Worm (Caenorhabditis elegans) whole organism, late embryonic: ENCODE results near the gene gspd-1.

Experiments
- C08G9.2 ChIP-seq: sonication (generic microtip); optimal IDR thresholded peaks from 2 replicates; lab custom pipeline; 2016; ENCODE audit warnings: mild to moderate bottlenecking, missing genetic modification characterization, moderate library complexity, missing compliant biosample characterization
- K02D7.2 ChIP-seq: sonication (generic microtip); optimal IDR thresholded peaks from 2 replicates; lab custom pipeline; 2017; ENCODE audit warnings: mild to moderate bottlenecking, missing genetic modification characterization, missing compliant biosample characterization
- T23F11.4 ChIP-seq: fragments of 200-800 bp; sonication (Bioruptor generic); optimal IDR thresholded peaks from 2 replicates; lab custom pipeline; 2018; ENCODE audit warnings: mild to moderate bottlenecking, missing genetic modification characterization, missing compliant biosample characterization
- Y22D7AL.16 ChIP-seq: sonication (generic microtip); optimal IDR thresholded peaks from 2 replicates; lab custom pipeline; 2016; ENCODE audit warnings: missing genetic modification characterization, missing compliant biosample characterization
- ceh-18 ChIP-seq: sonication (generic microtip); optimal IDR thresholded peaks from 2 replicates; lab custom pipeline; 2016; ENCODE audit warnings: missing genetic modification characterization, missing compliant biosample characterization
- ceh-19 ChIP-seq: fragments of 200-800 bp; sonication (Bioruptor generic); optimal IDR thresholded peaks from 2 replicates; lab custom pipeline; 2018; ENCODE audit warnings: mild to moderate bottlenecking, missing genetic modification characterization, missing compliant biosample characterization
- ceh-2 ChIP-seq: sonication (generic microtip); optimal IDR thresholded peaks from 2 replicates; lab custom pipeline; 2016; ENCODE audit warnings: missing genotype, missing genetic modification characterization, missing compliant biosample characterization
- ceh-24 ChIP-seq: sonication (generic microtip); optimal IDR thresholded peaks from 2 replicates; lab custom pipeline; 2016; ENCODE audit warnings: mild to moderate bottlenecking, missing genetic modification characterization, missing compliant biosample characterization
- ceh-30 ChIP-seq: fragments of 150-350 bp; optimal IDR thresholded peaks from 2 replicates; lab custom pipeline; 2014; ENCODE audit warnings: missing biosample characterization, missing genetic modification characterization
- ceh-31 ChIP-seq: sonication (generic microtip); optimal IDR thresholded peaks from 2 replicates; lab custom pipeline; 2016; ENCODE audit warnings: missing genetic modification characterization, missing compliant biosample characterization
- ceh-34 ChIP-seq: sonication (generic microtip); optimal IDR thresholded peaks from 2 replicates; lab custom pipeline; 2016; ENCODE audit warnings: mild to moderate bottlenecking, missing genetic modification characterization, missing compliant biosample characterization
- ceh-45 ChIP-seq: fragments of 200-800 bp; sonication (Bioruptor generic); IDR thresholded peaks from 2 replicates; pipeline ENCODE4 v1.3.6; 2022; ENCODE audit warnings: missing genetic modification reagents, missing genetic modification characterization, missing compliant biosample characterization
- ceh-6 ChIP-seq: fragments of 200-800 bp; sonication (Bioruptor generic); optimal IDR thresholded peaks from 2 replicates; lab custom pipeline; 2018; ENCODE audit warnings: mild to moderate bottlenecking, missing genetic modification characterization, missing compliant biosample characterization
- ceh-9 ChIP-seq: sonication (generic microtip); optimal IDR thresholded peaks from 2 replicates; lab custom pipeline; 2016; ENCODE audit warnings: mild to moderate bottlenecking, missing genetic modification characterization, inconsistent platforms, missing compliant biosample characterization
- che-1 ChIP-seq: sonication (generic microtip); optimal IDR thresholded peaks from 2 replicates; lab custom pipeline; 2016; ENCODE audit warnings: mild to moderate bottlenecking, missing genetic modification characterization, missing compliant biosample characterization
- dmd-4 ChIP-seq: sonication (generic microtip); optimal IDR thresholded peaks from 2 replicates; lab custom pipeline; 2016; ENCODE audit warnings: borderline replicate concordance, missing genetic modification characterization, missing compliant biosample characterization
- gmeb-2 ChIP-seq: sonication (generic microtip); optimal IDR thresholded peaks from 2 replicates; lab custom pipeline; 2016; ENCODE audit warnings: missing genetic modification characterization, inconsistent platforms, missing compliant biosample characterization
- hlh-13 ChIP-seq: fragments of 200-800 bp; sonication (Bioruptor generic); optimal IDR thresholded peaks from 2 replicates; lab custom pipeline; 2018; ENCODE audit warnings: mild to moderate bottlenecking, missing genetic modification characterization, missing compliant biosample characterization
- hlh-30 ChIP-seq: sonication (generic microtip); optimal IDR thresholded peaks from 2 replicates; lab custom pipeline; 2017; ENCODE audit warnings: antibody characterized with exemption, missing genetic modification characterization, missing compliant biosample characterization; ENCODE audit not compliant: insufficient read depth
- hlh-6 ChIP-seq: sonication (generic microtip); optimal IDR thresholded peaks from 2 replicates; lab custom pipeline; 2016; ENCODE audit warnings: missing genotype, missing genetic modification characterization, missing compliant biosample characterization
- nhr-232 ChIP-seq: sonication (generic microtip); optimal IDR thresholded peaks from 2 replicates; lab custom pipeline; 2016; ENCODE audit warnings: missing genetic modification characterization, missing compliant biosample characterization
- odd-2 ChIP-seq: sonication (generic microtip); optimal IDR thresholded peaks from 2 replicates; lab custom pipeline; 2017; ENCODE audit warnings: antibody characterized with exemption, mild to moderate bottlenecking, missing genetic modification characterization, missing compliant biosample characterization
- pax-1 ChIP-seq: fragments of 150-350 bp; optimal IDR thresholded peaks from 2 replicates; lab custom pipeline; 2014; ENCODE audit warnings: missing biosample characterization, missing genetic modification characterization
- pha-4 ChIP-seq: fragments of 150-350 bp; optimal IDR thresholded peaks from 2 replicates; lab custom pipeline; 2018; ENCODE audit warnings: missing biosample characterization, missing genetic modification reagents, missing genetic modification characterization
- pros-1 ChIP-seq: fragments of 150-350 bp; optimal IDR thresholded peaks from 2 replicates; lab custom pipeline; 2014; ENCODE audit warnings: missing biosample characterization, missing genetic modification reagents, missing genetic modification characterization
- rnt-1 ChIP-seq: sonication (generic microtip); optimal IDR thresholded peaks from 2 replicates; lab custom pipeline; 2016; ENCODE audit warnings: missing genetic modification characterization, missing compliant biosample characterization
- sdc-2 ChIP-seq: sonication (generic microtip); optimal IDR thresholded peaks from 2 replicates; lab custom pipeline; 2016; ENCODE audit warnings: missing genotype, missing genetic modification characterization, missing compliant biosample characterization
- sox-4 ChIP-seq: sonication (generic microtip); optimal IDR thresholded peaks from 2 replicates; lab custom pipeline; 2017; ENCODE audit warnings: mild to moderate bottlenecking, missing genetic modification characterization, inconsistent platforms, missing compliant biosample characterization
- ttx-3 ChIP-seq: sonication (generic microtip); optimal IDR thresholded peaks from 2 replicates; lab custom pipeline; 2016; ENCODE audit warnings: missing genetic modification reagents, missing genetic modification characterization, missing compliant biosample characterization
- unc-3 ChIP-seq, 2 experiments: fragments of 200-800 bp in 1 of 2; sonication (Bioruptor generic) in 1 of 2; sonication (generic microtip) in 1 of 2; conservative IDR thresholded peaks in 1 of 2; optimal IDR thresholded peaks in 1 of 2; 2 replicates each; pipeline versions ENCODE4 v1.3.6 to Lab custom; 2016 to 2022; ENCODE audit warnings: missing compliant biosample characterization in 2 of 2, missing genetic modification characterization in 2 of 2, missing genetic modification reagents in 1 of 2
- unc-42 ChIP-seq: sonication (generic microtip); optimal IDR thresholded peaks from 2 replicates; lab custom pipeline; 2016; ENCODE audit warnings: missing genotype, missing genetic modification characterization, missing compliant biosample characterization
- unc-55 ChIP-seq: sonication (generic microtip); optimal IDR thresholded peaks from 2 replicates; lab custom pipeline; 2017; ENCODE audit warnings: missing biosample characterization, missing genetic modification reagents, missing genetic modification characterization
- unc-86 ChIP-seq: sonication (generic microtip); optimal IDR thresholded peaks from 2 replicates; lab custom pipeline; 2016; ENCODE audit warnings: missing genetic modification characterization, missing compliant biosample characterization

The gspd-1 gene

ce11 chrIV:11336180-11336579 lies 19.0 kb downstream of the gspd-1 start:
- TF ChIP-seq T23F11.4, result no peak
- TF ChIP-seq ceh-19 (GFP tag; lab: Kevin White, UChicago), result no peak
- no peak for TF ChIP-seq hlh-6 (tag; lab: Kevin White, UChicago)
- TF ChIP-seq unc-42, result no peak
- TF ChIP-seq ceh-34, result no peak
- no peak for TF ChIP-seq che-1 (tag; lab: Kevin White, UChicago)
- TF ChIP-seq Y22D7AL.16 (tag; lab: Kevin White, UChicago), result no peak
- no peak for TF ChIP-seq hlh-13 (GFP tag; lab: Kevin White, UChicago)
- no peak for TF ChIP-seq pax-1
- no peak for TF ChIP-seq nhr-232
- no peak for TF ChIP-seq unc-3 (GFP tag; conservative IDR thresholded peaks at IDR 0.05; lab: Robert Waterston, UW)
- TF ChIP-seq unc-3 (tag; optimal IDR thresholded peaks at IDR 0.05; lab: Kevin White, UChicago), result no peak

ce11 chrIV:11337021-11337420 lies 19.8 kb downstream of the gspd-1 start, which contains the start of gene F54E12.2:
Gene F54E12.2 (minus strand): TSS chrIV:11337184.
- no peak for TF ChIP-seq ceh-2 (tag; lab: Kevin White, UChicago)
- no peak for TF ChIP-seq dmd-4 (tag; lab: Kevin White, UChicago)
- no peak for TF ChIP-seq ceh-31 (tag; lab: Kevin White, UChicago)
- TF ChIP-seq ceh-18 (tag; lab: Kevin White, UChicago), result no peak
- no peak for TF ChIP-seq unc-86 (tag; lab: Kevin White, UChicago)
- TF ChIP-seq unc-3 (GFP tag; conservative IDR thresholded peaks at IDR 0.05; lab: Robert Waterston, UW), result no peak
- TF ChIP-seq unc-3 (tag; optimal IDR thresholded peaks at IDR 0.05; lab: Kevin White, UChicago), result no peak
- TF ChIP-seq pros-1 (tag; lab: Kevin White, UChicago), result no peak
- TF ChIP-seq K02D7.2 (tag; lab: Kevin White, UChicago), result no peak
- TF ChIP-seq pha-4 (tag; lab: Kevin White, UChicago), result no peak
- TF ChIP-seq rnt-1 (tag; lab: Kevin White, UChicago), result no peak
- no peak for TF ChIP-seq sox-4 (tag; lab: Kevin White, UChicago)
- no peak for TF ChIP-seq sdc-2
- no peak for TF ChIP-seq ceh-45 (GFP tag; lab: Robert Waterston, UW)
- no peak for TF ChIP-seq ceh-24 (tag; lab: Kevin White, UChicago)
- TF ChIP-seq ceh-19 (GFP tag; lab: Kevin White, UChicago), result no peak
- no peak for TF ChIP-seq hlh-13 (GFP tag; lab: Kevin White, UChicago)
- TF ChIP-seq hlh-30 (tag; lab: Kevin White, UChicago), result no peak
- no peak for TF ChIP-seq gmeb-2 (tag; lab: Kevin White, UChicago)
- no peak for TF ChIP-seq unc-55
- no peak for TF ChIP-seq C08G9.2

- no peak for TF ChIP-seq rnt-1 (tag; lab: Kevin White, UChicago)
- TF ChIP-seq dmd-4 (tag; lab: Kevin White, UChicago), result no peak
- no peak for TF ChIP-seq sdc-2
- no peak for TF ChIP-seq ttx-3 (tag; lab: Kevin White, UChicago)
- no peak for TF ChIP-seq ceh-6 (GFP tag; lab: Kevin White, UChicago)
- TF ChIP-seq ceh-18 (tag; lab: Kevin White, UChicago), result no peak
- no peak for TF ChIP-seq ceh-9 (tag; lab: Kevin White, UChicago)
Observed at ce11 chrIV:11340735-11341443, 23.7 kb downstream of the gspd-1 start.

ce11 chrIV:11344288-11344687 lies 27.1 kb downstream of the gspd-1 start:
- TF ChIP-seq pha-4 (tag; lab: Kevin White, UChicago) (no peak), T23F11.4 (no peak), ceh-30 (tag; lab: Kevin White, UChicago) (no peak), odd-2 (tag; lab: Kevin White, UChicago) (no peak), hlh-13 (GFP tag; lab: Kevin White, UChicago) (no peak)
